Fruit fly (Drosophila melanogaster) whole organism, embryonic: ENCODE measurements around the gene Atg14.

Experiments used
- Bgb ChIP-seq: fragments of 200-800 bp; sonication (Bioruptor generic); IDR thresholded peaks from 2 replicates; pipeline ENCODE4 v1.3.6; 2022; ENCODE audit warnings: missing biosample characterization, missing genetic modification characterization; ENCODE audit not compliant: partially characterized antibody
- CG10274 ChIP-seq: fragments of 200-800 bp; sonication (Bioruptor generic); optimal IDR thresholded peaks from 3 replicates; lab custom pipeline; 2017; ENCODE audit warnings: missing biosample characterization, mild to moderate bottlenecking, missing genetic modification characterization
- CG10366 ChIP-seq: fragments of 200-800 bp; sonication (Bioruptor generic); IDR thresholded peaks from 2 replicates; pipeline ENCODE4 v1.3.6; 2022; ENCODE audit warnings: missing biosample characterization, missing genetic modification characterization
- CG11398 ChIP-seq: fragments of 200-800 bp; sonication (Bioruptor generic); optimal IDR thresholded peaks from 2 replicates; lab custom pipeline; 2016; ENCODE audit warnings: missing biosample characterization, missing genetic modification characterization
- CG11504 ChIP-seq: fragments of 200-800 bp; sonication (Bioruptor generic); optimal IDR thresholded peaks from 3 replicates; lab custom pipeline; 2019; ENCODE audit warnings: missing biosample characterization, mild to moderate bottlenecking, missing genetic modification characterization, moderate library complexity
- CG11560 ChIP-seq: fragments of 200-800 bp; sonication (Bioruptor generic); IDR thresholded peaks from 3 replicates; pipeline ENCODE4 v1.3.6; 2022; ENCODE audit warnings: missing biosample characterization, missing genetic modification characterization
- CG11695 ChIP-seq: fragments of 200-800 bp; sonication (Bioruptor generic); IDR thresholded peaks from 3 replicates; pipeline ENCODE4 v1.3.6; 2022; ENCODE audit warnings: missing biosample characterization, missing genetic modification characterization
- CG12155 ChIP-seq: fragments of 200-800 bp; sonication (Bioruptor generic); optimal IDR thresholded peaks from 3 replicates; lab custom pipeline; 2016; ENCODE audit warnings: missing biosample characterization, missing genetic modification characterization
- CG16779 ChIP-seq: fragments of 200-800 bp; sonication (Bioruptor generic); IDR thresholded peaks from 2 replicates; pipeline ENCODE4 v1.3.6; 2022; ENCODE audit warnings: missing biosample characterization, missing genetic modification characterization
- CG17912 ChIP-seq: fragments of 200-800 bp; sonication (Bioruptor generic); optimal IDR thresholded peaks from 2 replicates; lab custom pipeline; 2018; ENCODE audit warnings: missing biosample characterization, mild to moderate bottlenecking, missing genetic modification characterization
- CG18764 ChIP-seq: fragments of 200-800 bp; sonication (Bioruptor generic); optimal IDR thresholded peaks from 3 replicates; lab custom pipeline; 2016; ENCODE audit warnings: missing biosample characterization, missing genetic modification characterization
- CG31441 ChIP-seq: fragments of 200-800 bp; sonication (Bioruptor generic); IDR thresholded peaks from 2 replicates; pipeline ENCODE4 v1.3.6; 2022; ENCODE audit warnings: missing biosample characterization, missing genetic modification characterization
- CG33557 ChIP-seq: fragments of 200-800 bp; sonication (Bioruptor generic); optimal IDR thresholded peaks from 2 replicates; lab custom pipeline; 2019; ENCODE audit warnings: missing biosample characterization, mild to moderate bottlenecking, missing genetic modification characterization, moderate library complexity
- CG6254 ChIP-seq: fragments of 200-800 bp; sonication (Bioruptor generic); optimal IDR thresholded peaks from 3 replicates; lab custom pipeline; 2017; ENCODE audit warnings: mild to moderate bottlenecking, missing biosample characterization, missing genetic modification reagents, missing genetic modification characterization
- CG6765 ChIP-seq: fragments of 200-800 bp; sonication (Bioruptor generic); optimal IDR thresholded peaks from 3 replicates; lab custom pipeline; 2017; ENCODE audit warnings: missing biosample characterization, mild to moderate bottlenecking, missing genetic modification characterization
- CG6854 ChIP-seq: fragments of 200-800 bp; sonication (Bioruptor generic); optimal IDR thresholded peaks from 3 replicates; lab custom pipeline; 2017; ENCODE audit warnings: missing biosample characterization, mild to moderate bottlenecking, missing genetic modification characterization
- CG8290 ChIP-seq, 3 experiments: fragments of 200-800 bp; sonication (Bioruptor generic); optimal IDR thresholded peaks; 2 replicates each; lab custom pipeline; 2016 to 2019; ENCODE audit warnings: missing biosample characterization in 3 of 3, missing genetic modification characterization in 3 of 3, mild to moderate bottlenecking in 2 of 3, moderate library complexity in 1 of 3
- CG8478 ChIP-seq: fragments of >200 bp; optimal IDR thresholded peaks from 2 replicates; lab custom pipeline; 2018
- Deaf1 ChIP-seq: fragments of 200-800 bp; optimal IDR thresholded peaks from 3 replicates; lab custom pipeline; 2019; ENCODE audit warnings: missing biosample characterization, mild to moderate bottlenecking, missing genetic modification characterization, moderate library complexity
- Drgx ChIP-seq: fragments of 200-800 bp; sonication (Bioruptor generic); IDR thresholded peaks from 2 replicates; pipeline ENCODE4 v1.3.6; 2022; ENCODE audit warnings: missing biosample characterization, missing genetic modification characterization
- Ets65A ChIP-seq: fragments of 200-800 bp; sonication (Bioruptor generic); peaks from one replicate; lab custom pipeline; 2016; ENCODE audit warnings: missing biosample characterization, missing genetic modification characterization
- Ets97D ChIP-seq: fragments of 200-800 bp; sonication (Bioruptor generic); optimal IDR thresholded peaks from 3 replicates; lab custom pipeline; 2016; ENCODE audit warnings: missing biosample characterization, missing genetic modification characterization
- Gug ChIP-seq: fragments of 200-800 bp; sonication (Bioruptor generic); IDR thresholded peaks from 4 replicates; pipeline ENCODE4 v1.3.6; 2022; ENCODE audit warnings: missing biosample characterization, missing genetic modification characterization
- H15 ChIP-seq: fragments of 200-800 bp; sonication (Bioruptor generic); IDR thresholded peaks from 3 replicates; pipeline ENCODE4 v1.3.6; 2022; ENCODE audit warnings: missing biosample characterization, missing genetic modification characterization
- HLHmδ ChIP-seq: fragments of 200-800 bp; sonication (Bioruptor generic); optimal IDR thresholded peaks from 2 replicates; lab custom pipeline; 2018; ENCODE audit warnings: missing biosample characterization, mild to moderate bottlenecking, missing genetic modification characterization, moderate library complexity
- Jarid2 ChIP-seq: fragments of 200-800 bp; sonication (Bioruptor generic); optimal IDR thresholded peaks from 3 replicates; lab custom pipeline; 2017; ENCODE audit warnings: mild to moderate bottlenecking, missing biosample characterization, missing genetic modification reagents, missing genetic modification characterization
- Kr ChIP-seq: fragments of 200-800 bp; sonication (Bioruptor generic); optimal IDR thresholded peaks from 2 replicates; lab custom pipeline; 2017; ENCODE audit warnings: missing biosample characterization, mild to moderate bottlenecking, missing genetic modification characterization
- Meics ChIP-seq: fragments of 200-800 bp; sonication (Bioruptor generic); optimal IDR thresholded peaks from 2 replicates; lab custom pipeline; 2017; ENCODE audit warnings: missing biosample characterization, mild to moderate bottlenecking, missing genetic modification characterization
- Nf-YA ChIP-seq: fragments of 200-800 bp; sonication (Bioruptor generic); IDR thresholded peaks from 2 replicates; pipeline ENCODE4 v1.3.6; 2022; ENCODE audit warnings: missing biosample characterization, missing genetic modification characterization
- NfI ChIP-seq: fragments of 200-800 bp; sonication (Bioruptor generic); optimal IDR thresholded peaks from 3 replicates; lab custom pipeline; 2018; ENCODE audit warnings: missing biosample characterization, mild to moderate bottlenecking, missing genetic modification characterization, moderate library complexity
- Six4 ChIP-seq: fragments of 200-800 bp; sonication (Bioruptor generic); optimal IDR thresholded peaks from 2 replicates; lab custom pipeline; 2016; ENCODE audit warnings: missing biosample characterization, missing genetic modification characterization
- Sry-β ChIP-seq: fragments of 200-800 bp; sonication (Bioruptor generic); optimal IDR thresholded peaks from 2 replicates; lab custom pipeline; 2018; ENCODE audit warnings: missing biosample characterization, mild to moderate bottlenecking, missing genetic modification characterization, moderate library complexity
- abd-A ChIP-seq: fragments of 200-800 bp; sonication (Bioruptor generic); optimal IDR thresholded peaks from 3 replicates; lab custom pipeline; 2019; ENCODE audit warnings: missing biosample characterization, mild to moderate bottlenecking, missing genetic modification characterization, moderate library complexity
- aop ChIP-seq: fragments of 200-800 bp; sonication (Bioruptor generic); IDR thresholded peaks from 2 replicates; pipeline ENCODE4 v1.3.6; 2022; ENCODE audit warnings: missing biosample characterization, missing genetic modification characterization
- az2 ChIP-seq: fragments of 200-800 bp; sonication (Bioruptor generic); optimal IDR thresholded peaks from 3 replicates; lab custom pipeline; 2016; ENCODE audit warnings: missing biosample characterization, missing genetic modification characterization
- br ChIP-seq: fragments of >200 bp; optimal IDR thresholded peaks from 2 replicates; lab custom pipeline; 2017
- dm ChIP-seq: fragments of 200-800 bp; sonication (Bioruptor generic); optimal IDR thresholded peaks from 3 replicates; lab custom pipeline; 2016; ENCODE audit warnings: missing biosample characterization, missing genetic modification characterization
- fd64A ChIP-seq: fragments of 200-800 bp; sonication (Bioruptor generic); optimal IDR thresholded peaks from 3 replicates; lab custom pipeline; 2018; ENCODE audit warnings: missing biosample characterization, mild to moderate bottlenecking, missing genetic modification characterization
- grau ChIP-seq: fragments of 200-800 bp; optimal IDR thresholded peaks from 3 replicates; lab custom pipeline; 2019; ENCODE audit warnings: missing biosample characterization, mild to moderate bottlenecking, missing genetic modification characterization, moderate library complexity
- ham ChIP-seq: fragments of 200-800 bp; sonication (Bioruptor generic); IDR thresholded peaks from 2 replicates; pipeline ENCODE4 v1.3.6; 2022; ENCODE audit warnings: missing biosample characterization, missing genetic modification characterization
- insv ChIP-seq, 2 experiments: fragments of 200-800 bp; sonication (Bioruptor generic); optimal IDR thresholded peaks; 3 replicates each; lab custom pipeline; 2016 to 2018; ENCODE audit warnings: missing biosample characterization in 2 of 2, missing genetic modification characterization in 2 of 2
- lbe ChIP-seq: fragments of 200-800 bp; sonication (Bioruptor generic); optimal IDR thresholded peaks from 2 replicates; lab custom pipeline; 2016; ENCODE audit warnings: missing biosample characterization, mild to moderate bottlenecking, missing genetic modification characterization
- mirr ChIP-seq: fragments of 200-800 bp; sonication (Bioruptor generic); optimal IDR thresholded peaks from 3 replicates; lab custom pipeline; 2018; ENCODE audit warnings: missing biosample characterization, mild to moderate bottlenecking, missing genetic modification characterization
- nau ChIP-seq: fragments of 200-800 bp; sonication (Bioruptor generic); optimal IDR thresholded peaks from 3 replicates; lab custom pipeline; 2017; ENCODE audit warnings: missing biosample characterization, mild to moderate bottlenecking, missing genetic modification characterization, missing genetic modification reagents
- pho ChIP-seq: fragments of 200-800 bp; sonication (Bioruptor generic); optimal IDR thresholded peaks from 2 replicates; lab custom pipeline; 2016; ENCODE audit warnings: missing biosample characterization, missing genetic modification characterization
- repo ChIP-seq: fragments of 200-800 bp; sonication (Bioruptor generic); optimal IDR thresholded peaks from 2 replicates; lab custom pipeline; 2016; ENCODE audit warnings: missing biosample characterization, missing genetic modification characterization
- sens ChIP-seq: fragments of 200-800 bp; sonication (Bioruptor generic); peaks from one replicate; lab custom pipeline; 2016; ENCODE audit warnings: missing biosample characterization, missing genetic modification characterization
- vnd ChIP-seq: fragments of 200-800 bp; sonication (Bioruptor generic); IDR thresholded peaks from 3 replicates; pipeline ENCODE4 v1.3.6; 2022; ENCODE audit warnings: missing biosample characterization, missing genetic modification characterization; ENCODE audit not compliant: partially characterized antibody
- wek ChIP-seq: fragments of 200-800 bp; sonication (Bioruptor generic); optimal IDR thresholded peaks from 3 replicates; lab custom pipeline; 2018; ENCODE audit warnings: missing biosample characterization, mild to moderate bottlenecking, missing genetic modification characterization, moderate library complexity

The Atg14 gene

DNA sequence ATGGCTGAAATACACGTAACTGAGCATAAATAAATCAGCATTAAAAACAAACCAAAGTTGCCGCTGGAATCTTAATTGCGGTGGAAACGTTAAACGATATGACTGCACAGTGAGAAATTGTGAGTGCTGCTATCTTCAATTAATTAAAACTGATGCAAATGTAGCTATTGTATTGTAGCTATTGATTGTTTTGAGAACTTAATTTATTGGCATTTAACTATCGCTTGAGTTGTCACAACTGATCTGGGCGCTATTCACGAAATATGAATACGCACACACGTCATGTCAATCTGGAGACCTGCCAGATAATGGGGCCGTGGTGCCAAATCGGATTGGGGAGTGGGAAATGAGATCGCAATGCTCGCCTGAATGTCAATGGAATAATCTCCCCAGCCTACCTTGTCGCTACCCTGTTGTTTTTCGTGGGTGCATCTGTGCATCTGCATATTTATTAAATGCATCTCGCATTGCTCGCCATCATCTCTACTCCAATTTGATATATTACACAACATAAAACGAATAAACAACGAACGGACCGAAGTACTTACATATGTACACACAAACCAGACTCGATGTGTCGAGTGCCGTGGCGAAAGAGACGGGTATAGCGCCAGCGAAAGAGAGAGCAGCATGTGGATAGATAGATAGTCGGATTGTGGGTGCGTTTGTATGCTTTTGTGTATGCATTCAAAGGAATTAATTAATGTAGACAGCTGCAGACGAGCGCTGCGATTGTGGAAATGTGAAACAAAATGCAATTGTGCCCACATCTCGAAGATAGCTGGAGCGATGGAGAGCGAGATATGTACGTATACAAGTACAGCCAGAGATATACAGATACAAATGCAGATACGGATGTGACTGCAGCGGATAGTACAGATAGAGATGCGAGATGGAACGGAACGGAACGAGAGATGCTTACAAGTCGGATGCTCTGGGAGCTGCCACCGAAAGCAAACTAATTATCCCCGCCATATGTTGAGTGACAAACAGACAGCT, 32.4 kb upstream of the Atg14 start (continued):
- peak; percentile 70 for TF ChIP-seq HLHmδ (GFP tag; lab: Kevin White, UChicago)
- TF ChIP-seq Jarid2 = no peak
- TF ChIP-seq CG31441 (GFP tag; lab: Robert Waterston, UW) = no peak
- peak; percentile 63 for TF ChIP-seq Deaf1 (tag; lab: Kevin White, UChicago)
- no peak for TF ChIP-seq Bgb (GFP tag; lab: Robert Waterston, UW)
- TF ChIP-seq Kr (GFP tag; lab: Kevin White, UChicago) = no peak
- peak; percentile 45 for TF ChIP-seq CG33557 (GFP tag; lab: Kevin White, UChicago)
- no peak for TF ChIP-seq Meics (GFP tag; lab: Kevin White, UChicago)
- no peak for TF ChIP-seq abd-A (tag; lab: Kevin White, UChicago)
- TF ChIP-seq CG11560 = no peak
- peak; percentile 55 for TF ChIP-seq wek (GFP tag; lab: Kevin White, UChicago)
- peak; percentile 42 for TF ChIP-seq CG6254 (GFP tag; lab: Kevin White, UChicago)
- TF ChIP-seq Drgx (GFP tag; lab: Robert Waterston, UW) = 0 out of 2 replicates have a peak, but pooled peaks have one; percentile 8
- TF ChIP-seq dm (GFP tag; lab: Kevin White, UChicago) = no peak
- TF ChIP-seq vnd = no peak
- no peak for TF ChIP-seq H15 (GFP tag; lab: Robert Waterston, UW)
- no peak for TF ChIP-seq CG6765 (GFP tag; lab: Kevin White, UChicago)
- TF ChIP-seq az2 (GFP tag; lab: Kevin White, UChicago) = no peak
- TF ChIP-seq CG11398 = no peak
- TF ChIP-seq CG17912 (GFP tag; lab: Kevin White, UChicago) = peak; percentile 27
- TF ChIP-seq br (lab: Kevin White, UChicago) = no peak
- no peak for TF ChIP-seq CG12155 (GFP tag; lab: Kevin White, UChicago)
- peak; percentile 48 for TF ChIP-seq fd64A (GFP tag; lab: Kevin White, UChicago)
- no peak for TF ChIP-seq CG8290 (GFP tag; optimal IDR thresholded peaks at IDR 0.05; lab: Kevin White, UChicago)
- TF ChIP-seq CG8290 (tag; optimal IDR thresholded peaks at IDR 0.05; lab: Kevin White, UChicago) = peak; percentile 9 to 10
- no peak for TF ChIP-seq CG16779 (GFP tag; lab: Robert Waterston, UW)
- TF ChIP-seq mirr (GFP tag; lab: Kevin White, UChicago) = no peak
- TF ChIP-seq Gug = no peak
- TF ChIP-seq nau (GFP tag; lab: Kevin White, UChicago) = peak; percentile 68
- no peak for TF ChIP-seq pho
- no peak for TF ChIP-seq Six4
- TF ChIP-seq CG11695 (GFP tag; lab: Robert Waterston, UW) = no peak; the same call in 2 of the 3 replicates
- TF ChIP-seq ham (GFP tag; lab: Robert Waterston, UW) = no peak
- no peak for TF ChIP-seq CG8478 (lab: Kevin White, UChicago)
- TF ChIP-seq CG18764 (GFP tag; lab: Kevin White, UChicago) = no peak
- no peak for TF ChIP-seq insv (GFP tag; optimal IDR thresholded peaks at IDR 0.05; lab: Kevin White, UChicago)
- TF ChIP-seq CG10366 = no peak
- TF ChIP-seq repo (GFP tag; lab: Kevin White, UChicago) = no peak
- TF ChIP-seq grau (tag; lab: Kevin White, UChicago) = no peak
- no peak for TF ChIP-seq lbe (GFP tag; lab: Kevin White, UChicago)
- TF ChIP-seq CG6854 = no peak
- TF ChIP-seq Ets97D (GFP tag; lab: Kevin White, UChicago) = no peak
- TF ChIP-seq Sry-β (GFP tag; lab: Kevin White, UChicago) = peak; percentile 35
- no peak for TF ChIP-seq NfI (GFP tag; lab: Kevin White, UChicago)
- no peak for TF ChIP-seq Ets65A (GFP tag; lab: Kevin White, UChicago)
- 0 out of 2 replicates have a peak, but pooled peaks have one; percentile 3 for TF ChIP-seq aop (GFP tag; lab: Robert Waterston, UW)
- peak; percentile 69 for TF ChIP-seq sens (GFP tag; lab: Kevin White, UChicago)
- no peak for TF ChIP-seq CG11504 (tag; lab: Kevin White, UChicago)
- TF ChIP-seq Nf-YA = no peak
- TF ChIP-seq CG10274 = no peak
